Fruit fly (Drosophila melanogaster) whole organism, pupa: ENCODE results near the gene Argk1.

Experiments used
- CG10348 ChIP-seq: fragments of 200-800 bp; sonication (Bioruptor generic); IDR thresholded peaks from 2 replicates; pipeline ENCODE4 v1.3.6; 2022; ENCODE audit warnings: missing biosample characterization, missing genetic modification characterization
- CG12605 ChIP-seq: fragments of 200-800 bp; sonication (Bioruptor generic); IDR thresholded peaks from 2 replicates; pipeline ENCODE4 v1.3.6; 2022; ENCODE audit warnings: missing biosample characterization, missing genetic modification characterization
- CG13204 ChIP-seq: fragments of 200-800 bp; sonication (Bioruptor generic); optimal IDR thresholded peaks from 2 replicates; lab custom pipeline; 2018; ENCODE audit warnings: missing biosample characterization, mild to moderate bottlenecking, missing genetic modification characterization, moderate library complexity
- CG14655 ChIP-seq: fragments of 200-800 bp; sonication (Bioruptor generic); optimal IDR thresholded peaks from 3 replicates; lab custom pipeline; 2017; ENCODE audit warnings: mild to moderate bottlenecking, missing biosample characterization, missing genetic modification reagents, missing genetic modification characterization
- CG15710 ChIP-seq: fragments of 200-800 bp; sonication (Bioruptor generic); optimal IDR thresholded peaks from 2 replicates; lab custom pipeline; 2018; ENCODE audit warnings: missing biosample characterization, mild to moderate bottlenecking, missing genetic modification characterization, moderate library complexity
- CG17806 ChIP-seq: fragments of 200-800 bp; sonication (Bioruptor generic); optimal IDR thresholded peaks from 2 replicates; lab custom pipeline; 2018; ENCODE audit warnings: missing biosample characterization, mild to moderate bottlenecking, missing genetic modification characterization, moderate library complexity
- CG32121 ChIP-seq: fragments of 200-800 bp; sonication (Bioruptor generic); IDR thresholded peaks from 2 replicates; pipeline ENCODE4 v1.3.6; 2022; ENCODE audit warnings: missing biosample characterization, missing genetic modification characterization
- CG34367 ChIP-seq: fragments of 200-800 bp; sonication (Bioruptor generic); optimal IDR thresholded peaks from 2 replicates; lab custom pipeline; 2018; ENCODE audit warnings: missing biosample characterization, mild to moderate bottlenecking, missing genetic modification characterization
- CG4496 ChIP-seq: fragments of 200-800 bp; sonication (Bioruptor generic); IDR thresholded peaks from 3 replicates; pipeline ENCODE4 v1.3.6; 2022; ENCODE audit warnings: missing biosample characterization, missing genetic modification characterization
- CG8159 ChIP-seq: fragments of 200-800 bp; sonication (Bioruptor generic); optimal IDR thresholded peaks from 3 replicates; lab custom pipeline; 2018; ENCODE audit warnings: missing biosample characterization, mild to moderate bottlenecking, missing genetic modification characterization, moderate library complexity
- CG8301 ChIP-seq: fragments of 200-800 bp; sonication (Bioruptor generic); optimal IDR thresholded peaks from 2 replicates; lab custom pipeline; 2018; ENCODE audit warnings: missing biosample characterization, mild to moderate bottlenecking, missing genetic modification characterization
- CG9948 ChIP-seq: fragments of 200-800 bp; sonication (Bioruptor generic); optimal IDR thresholded peaks from 2 replicates; lab custom pipeline; 2018; ENCODE audit warnings: missing biosample characterization, mild to moderate bottlenecking, missing genetic modification characterization, moderate library complexity
- D1 ChIP-seq: fragments of 200-800 bp; sonication (Bioruptor generic); optimal IDR thresholded peaks from 2 replicates; lab custom pipeline; 2018; ENCODE audit warnings: missing biosample characterization, mild to moderate bottlenecking, missing genetic modification characterization, moderate library complexity
- EcR ChIP-seq: fragments of 200-800 bp; sonication (Bioruptor generic); optimal IDR thresholded peaks from 3 replicates; lab custom pipeline; 2019; ENCODE audit warnings: missing biosample characterization, missing genetic modification characterization, mild to moderate bottlenecking, moderate library complexity, missing genetic modification reagents
- Ets98B ChIP-seq: fragments of 200-800 bp; sonication (Bioruptor generic); IDR thresholded peaks from 2 replicates; pipeline ENCODE4 v1.3.6; 2022; ENCODE audit warnings: missing biosample characterization, missing genetic modification characterization
- Pif1A ChIP-seq: fragments of 200-800 bp; sonication (Bioruptor generic); optimal IDR thresholded peaks from 3 replicates; lab custom pipeline; 2016; ENCODE audit warnings: missing biosample characterization, missing genetic modification characterization
- Pif1B ChIP-seq: fragments of 200-800 bp; sonication (Bioruptor generic); optimal IDR thresholded peaks from 3 replicates; lab custom pipeline; 2016; ENCODE audit warnings: missing biosample characterization, missing genetic modification characterization
- Snoo ChIP-seq: fragments of 200-800 bp; sonication (Bioruptor generic); optimal IDR thresholded peaks from 3 replicates; lab custom pipeline; 2017; ENCODE audit warnings: missing biosample characterization, mild to moderate bottlenecking, missing genetic modification characterization, inconsistent platforms
- fd96Ca ChIP-seq: fragments of 200-800 bp; sonication (Bioruptor generic); IDR thresholded peaks from 3 replicates; pipeline ENCODE4 v1.3.6; 2022; ENCODE audit warnings: missing biosample characterization, missing genetic modification characterization
- gl ChIP-seq: fragments of 200-800 bp; sonication (Bioruptor generic); optimal IDR thresholded peaks from 2 replicates; lab custom pipeline; 2018; ENCODE audit warnings: missing biosample characterization, mild to moderate bottlenecking, missing genetic modification characterization
- rn ChIP-seq: fragments of 200-800 bp; sonication (Bioruptor generic); IDR thresholded peaks from 2 replicates; pipeline ENCODE4 v1.3.6; 2022; ENCODE audit warnings: missing biosample characterization, missing genetic modification characterization

Argk1 gene

dm6 chr3L:9033999-9034626 lies 31.7 kb downstream of the Argk1 start:
- TF ChIP-seq CG9948 (tag; lab: Kevin White, UChicago) (peak; percentile 74), Pif1B (peak; percentile 15), rn (GFP tag; lab: Robert Waterston, UW) (no peak), CG32121 (GFP tag; lab: Robert Waterston, UW) (no peak), CG10348 (GFP tag; lab: Robert Waterston, UW) (no peak), CG17806 (tag; lab: Kevin White, UChicago) (peak; percentile 79), CG4496 (GFP tag; lab: Robert Waterston, UW) (0 out of 3 replicates have a peak, but pooled peaks have one; percentile 28), fd96Ca (GFP tag; lab: Robert Waterston, UW) (no peak), D1 (peak; percentile 20), CG14655 (GFP tag; lab: Kevin White, UChicago) (peak; percentile 59), EcR (no peak), gl (tag; lab: Kevin White, UChicago) (peak; percentile 61), CG13204 (GFP tag; lab: Kevin White, UChicago) (no peak), Ets98B (GFP tag; lab: Robert Waterston, UW) (no peak), CG8301 (peak; percentile 61), CG34367 (no peak), CG12605 (GFP tag; lab: Robert Waterston, UW) (no peak; the same call in 1 of the 2 replicates), CG8159 (tag; lab: Kevin White, UChicago) (peak; percentile 84), CG15710 (peak; percentile 32), Snoo (tag; lab: Kevin White, UChicago) (peak; percentile 50), Pif1A (peak; percentile 21)
- TF ChIP-seq, all 21 proteins: peak for 12

- TF ChIP-seq Snoo (tag; lab: Kevin White, UChicago) (peak; percentile 60), CG4496 (GFP tag; lab: Robert Waterston, UW) (no peak), CG34367 (peak; percentile 20), CG32121 (GFP tag; lab: Robert Waterston, UW) (no peak), Pif1B (peak; percentile 28), CG8159 (tag; lab: Kevin White, UChicago) (peak; percentile 68), CG9948 (tag; lab: Kevin White, UChicago) (peak; percentile 54), CG17806 (tag; lab: Kevin White, UChicago) (peak; percentile 20), CG15710 (peak; percentile 52), Pif1A (no peak), CG14655 (GFP tag; lab: Kevin White, UChicago) (peak; percentile 39)
Observed at dm6 chr3L:9033537-9033936, 32.3 kb downstream of the Argk1 start.

- TF ChIP-seq CG8301, result no peak
- no peak for TF ChIP-seq Snoo (tag; lab: Kevin White, UChicago)
- no peak for TF ChIP-seq fd96Ca (GFP tag; lab: Robert Waterston, UW)
- TF ChIP-seq CG15710, result peak; percentile 8
- no peak for TF ChIP-seq CG34367
- TF ChIP-seq CG17806 (tag; lab: Kevin White, UChicago), result peak; percentile 8
- no peak for TF ChIP-seq D1
- TF ChIP-seq gl (tag; lab: Kevin White, UChicago), result no peak
- TF ChIP-seq Pif1B, result no peak
- TF ChIP-seq CG9948 (tag; lab: Kevin White, UChicago), result peak; percentile 22
- no peak for TF ChIP-seq CG12605 (GFP tag; lab: Robert Waterston, UW)
- TF ChIP-seq CG8159 (tag; lab: Kevin White, UChicago), result peak; percentile 34
- TF ChIP-seq CG10348 (GFP tag; lab: Robert Waterston, UW), result no peak
- TF ChIP-seq CG13204 (GFP tag; lab: Kevin White, UChicago), result no peak
- TF ChIP-seq EcR, result no peak
- TF ChIP-seq CG32121 (GFP tag; lab: Robert Waterston, UW), result no peak
- no peak for TF ChIP-seq Ets98B (GFP tag; lab: Robert Waterston, UW)
- no peak for TF ChIP-seq rn (GFP tag; lab: Robert Waterston, UW)
- peak; percentile 0 for TF ChIP-seq CG14655 (GFP tag; lab: Kevin White, UChicago)
- TF ChIP-seq Pif1A, result no peak
- no peak for TF ChIP-seq CG4496 (GFP tag; lab: Robert Waterston, UW)
Observed at dm6 chr3L:9032871-9033270, 33.0 kb downstream of the Argk1 start.

- TF ChIP-seq CG15710 (no peak), CG14655 (GFP tag; lab: Kevin White, UChicago) (no peak), Pif1A (no peak), fd96Ca (GFP tag; lab: Robert Waterston, UW) (no peak), Ets98B (GFP tag; lab: Robert Waterston, UW) (no peak), CG17806 (tag; lab: Kevin White, UChicago) (no peak), D1 (no peak), CG13204 (GFP tag; lab: Kevin White, UChicago) (no peak), CG34367 (no peak), gl (tag; lab: Kevin White, UChicago) (no peak), CG10348 (GFP tag; lab: Robert Waterston, UW) (no peak), rn (GFP tag; lab: Robert Waterston, UW) (no peak), Snoo (tag; lab: Kevin White, UChicago) (no peak), Pif1B (no peak), CG9948 (tag; lab: Kevin White, UChicago) (no peak), CG32121 (GFP tag; lab: Robert Waterston, UW) (no peak), EcR (no peak)
- TF ChIP-seq, all 21 proteins: peak for 0
Observed at dm6 chr3L:9029183-9029789, 36.5 kb downstream of the Argk1 start.

- TF ChIP-seq CG15710 (no peak), Pif1B (no peak)
Observed at dm6 chr3L:9028057-9028456, 37.8 kb downstream of the Argk1 start.
